Fruit fly (Drosophila melanogaster): ENCODE measurements around the gene CG44194.

Gene CG44194

dm6 chr3R:12981334-12982166 lies 16.0 kb downstream of the CG44194 start (continued):
- no peak for TF ChIP-seq D (optimal IDR thresholded peaks at IDR 0.05)
- peak; percentile 54 for TF ChIP-seq D (GFP tag; optimal IDR thresholded peaks at IDR 0.05)
- TF ChIP-seq Tbp (GFP tag; optimal IDR thresholded peaks at IDR 0.05), result no peak
- TF ChIP-seq lola (GFP tag; optimal IDR thresholded peaks at IDR 0.05), result peak in 2 of 3 experiments; percentile 65 to 68
- TF ChIP-seq CG2202 (tag; optimal IDR thresholded peaks at IDR 0.05), result no peak
- peak; percentile 73 for TF ChIP-seq CG17361 (GFP tag; IDR thresholded peaks at IDR 0.05)
- TF ChIP-seq CG12942 (GFP tag; optimal IDR thresholded peaks at IDR 0.05), result peak; percentile 28
- peak; percentile 50 for TF ChIP-seq CG14441 (GFP tag; IDR thresholded peaks at IDR 0.05)
- no peak for TF ChIP-seq gt (GFP tag; IDR thresholded peaks at IDR 0.05)
- TF ChIP-seq CG3995 (GFP tag; optimal IDR thresholded peaks at IDR 0.05), result no peak
- no peak for TF ChIP-seq CG2889 (GFP tag; IDR thresholded peaks at IDR 0.05)
- peak; percentile 16 for TF ChIP-seq CG3065 (GFP tag; optimal IDR thresholded peaks at IDR 0.05)
- TF ChIP-seq CG18262 (tag; optimal IDR thresholded peaks at IDR 0.05), result peak; percentile 77
- peak; percentile 45; the same call in 1 of the 2 replicates for TF ChIP-seq sob (GFP tag; IDR thresholded peaks at IDR 0.05)
- TF ChIP-seq Opbp (GFP tag; IDR thresholded peaks at IDR 0.05; ENCODE audit: partially characterized antibody), result no peak
- peak; percentile 59 for TF ChIP-seq Xrp1 (GFP tag; IDR thresholded peaks at IDR 0.05)
- peak; percentile 83 for TF ChIP-seq CG7556 (GFP tag; optimal IDR thresholded peaks at IDR 0.05)
- TF ChIP-seq unc-4 (GFP tag; IDR thresholded peaks at IDR 0.05; ENCODE audit: partially characterized antibody), result no peak
- TF ChIP-seq CG11085 (GFP tag; IDR thresholded peaks at IDR 0.05), result no peak
- peak; percentile 71 for TF ChIP-seq bcd (GFP tag; optimal IDR thresholded peaks at IDR 0.05)
- TF ChIP-seq CG10321 (GFP tag; IDR thresholded peaks at IDR 0.05), result no peak; the same call in 1 of the 2 replicates
- TF ChIP-seq CG13624 (GFP tag; optimal IDR thresholded peaks at IDR 0.05), result no peak
- no peak for TF ChIP-seq maf-S (GFP tag; optimal IDR thresholded peaks at IDR 0.05)

DNA sequence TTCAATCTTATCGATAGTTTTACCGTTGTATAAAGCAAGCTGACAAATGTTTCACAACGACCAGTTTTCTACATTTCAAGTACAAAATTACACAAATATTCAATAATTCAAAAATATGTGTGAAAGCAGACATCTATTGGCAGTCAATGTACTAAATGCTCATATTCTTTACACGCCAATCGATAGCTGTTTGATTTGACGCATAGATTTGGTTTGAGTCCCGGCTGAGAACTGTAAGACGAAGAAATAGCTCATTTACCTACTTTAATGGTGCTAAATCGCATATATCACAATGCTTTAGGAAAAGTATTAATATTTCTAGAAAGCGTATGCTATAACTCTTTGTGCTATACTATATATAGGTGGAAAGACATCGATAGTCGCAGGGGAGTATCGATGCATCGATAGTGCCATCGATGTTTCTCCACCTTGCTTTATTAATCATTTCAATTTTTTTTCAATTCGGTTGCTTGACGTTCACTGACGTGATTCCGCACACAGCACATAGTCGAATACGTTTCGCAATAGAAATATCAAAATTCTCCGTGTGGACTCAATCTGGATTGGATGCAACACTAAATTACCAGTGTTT lies 16.8 kb downstream of the CG44194 start, which contains the start of gene Paip2:
Gene Paip2 (plus strand): TSS at position 165 of the 592 bp plus-strand sequence.
- no peak for TF ChIP-seq Bteb2 (GFP tag; optimal IDR thresholded peaks at IDR 0.05)
- TF ChIP-seq Antp (GFP tag; optimal IDR thresholded peaks at IDR 0.05), result no peak
- no peak for TF ChIP-seq Deaf1 (tag; optimal IDR thresholded peaks at IDR 0.05)
- no peak for TF ChIP-seq seq (GFP tag; IDR thresholded peaks at IDR 0.05)
- peak; percentile 23 for TF ChIP-seq dmrt11E (tag; optimal IDR thresholded peaks at IDR 0.05)
- TF ChIP-seq tna (GFP tag; IDR thresholded peaks at IDR 0.05; ENCODE audit: partially characterized antibody), result peak; percentile 97
- peak; percentile 98 for TF ChIP-seq vnd (GFP tag; IDR thresholded peaks at IDR 0.05; ENCODE audit: partially characterized antibody)
- TF ChIP-seq gem (tag; optimal IDR thresholded peaks at IDR 0.05), result peak; percentile 25
- peak; percentile 90 for TF ChIP-seq CG2116 (GFP tag; optimal IDR thresholded peaks at IDR 0.05)
- peak; percentile 43 for TF ChIP-seq CG9797 (GFP tag; optimal IDR thresholded peaks at IDR 0.05)
- TF ChIP-seq br (optimal IDR thresholded peaks at IDR 0.05), result no peak
- peak; percentile 98 for TF ChIP-seq inv (GFP tag; IDR thresholded peaks at IDR 0.05; ENCODE audit: partially characterized antibody)
- peak; percentile 65; the same call in 1 of the 3 replicates for TF ChIP-seq CG2199 (GFP tag; IDR thresholded peaks at IDR 0.05)
- peak; percentile 23 for TF ChIP-seq D19A (tag; optimal IDR thresholded peaks at IDR 0.05)
- no peak for TF ChIP-seq CG12219 (GFP tag; optimal IDR thresholded peaks at IDR 0.05)
- TF ChIP-seq hbn (GFP tag; IDR thresholded peaks at IDR 0.05; ENCODE audit: partially characterized antibody), result peak; percentile 98
- peak; percentile 67 for TF ChIP-seq CoRest (tag; optimal IDR thresholded peaks at IDR 0.05)
- TF ChIP-seq CG3163 (GFP tag; optimal IDR thresholded peaks at IDR 0.05), result peak; percentile 11
- no peak for TF ChIP-seq CG13123 (GFP tag; optimal IDR thresholded peaks at IDR 0.05)
- no peak for TF ChIP-seq wor (GFP tag; IDR thresholded peaks at IDR 0.05)
- TF ChIP-seq sna (GFP tag; IDR thresholded peaks at IDR 0.05; ENCODE audit: partially characterized antibody), result peak; percentile 99
- peak; percentile 49 for TF ChIP-seq CG11504 (tag; optimal IDR thresholded peaks at IDR 0.05)
- peak; percentile 2 to 56 for TF ChIP-seq tll (GFP tag; optimal IDR thresholded peaks at IDR 0.05)
- no peak for TF ChIP-seq E2f1 (GFP tag; IDR thresholded peaks at IDR 0.05)
- TF ChIP-seq Hey (tag; optimal IDR thresholded peaks at IDR 0.05), result no peak
- TF ChIP-seq Ets97D (GFP tag; optimal IDR thresholded peaks at IDR 0.05), result peak; percentile 79

Measured in whole organism, embryonic.